Worm (Caenorhabditis elegans): ENCODE measurements around the gene twk-48.

twk-48 gene

ce11 chrIII:9827163-9827951 lies 33.2 kb upstream of the twk-48 start, which contains the start of the genes ZK632.10 and ZK632.11 (continued):
- TF ChIP-seq mes-2 (tag; optimal IDR thresholded peaks at IDR 0.05; ENCODE audit: poor library complexity, severe bottlenecking) (peak; percentile 80), daf-12 (tag; optimal IDR thresholded peaks at IDR 0.05) (no peak), nhr-28 (tag; optimal IDR thresholded peaks at IDR 0.05) (no peak), nhr-25 (tag; optimal IDR thresholded peaks at IDR 0.05; ENCODE audit: borderline replicate concordance, insufficient read depth) (no peak), zag-1 (tag; optimal IDR thresholded peaks at IDR 0.05) (no peak), snpc-4 (tag; optimal IDR thresholded peaks at IDR 0.05) (no peak), lin-15B (tag; optimal IDR thresholded peaks at IDR 0.05) (no peak), php-3 (GFP tag; IDR thresholded peaks at IDR 0.05) (no peak), daf-16 (GFP tag; optimal IDR thresholded peaks at IDR 0.05) (peak in 1 of 2 experiments; percentile 27), daf-16 (tag; optimal IDR thresholded peaks at IDR 0.05) (peak; percentile 93), zfp-3 (GFP tag; conservative IDR thresholded peaks at IDR 0.05) (no peak), T26A8.4 (GFP tag; IDR thresholded peaks at IDR 0.05) (no peak), jun-1 (tag; optimal IDR thresholded peaks at IDR 0.05) (no peak), F26F4.8 (GFP tag; conservative IDR thresholded peaks at IDR 0.05) (no peak), nhr-76 (tag; optimal IDR thresholded peaks at IDR 0.05) (no peak), lin-38 (GFP tag; IDR thresholded peaks at IDR 0.05) (peak; percentile 34), nhr-42 (GFP tag; IDR thresholded peaks at IDR 0.05) (no peak), rbr-2 (tag; optimal IDR thresholded peaks at IDR 0.05) (peak; percentile 6), pqm-1 (tag; optimal IDR thresholded peaks at IDR 0.05) (no peak), F10B5.3 (tag; optimal IDR thresholded peaks at IDR 0.05) (no peak), zip-2 (tag; optimal IDR thresholded peaks at IDR 0.05) (no peak), daf-19 (GFP tag; conservative IDR thresholded peaks at IDR 0.05) (no peak), ceh-28 (tag; optimal IDR thresholded peaks at IDR 0.05) (no peak), zip-11 (GFP tag; IDR thresholded peaks at IDR 0.05) (no peak), mep-1 (tag; optimal IDR thresholded peaks at IDR 0.05) (peak; percentile 53), egl-43 (GFP tag; IDR thresholded peaks at IDR 0.05) (no peak), lin-13 (GFP tag; optimal IDR thresholded peaks at IDR 0.05) (no peak), D1046.2 (GFP tag; IDR thresholded peaks at IDR 0.05) (no peak), Y5F2A.4 (GFP tag; optimal IDR thresholded peaks at IDR 0.05) (no peak), nhr-10 (tag; optimal IDR thresholded peaks at IDR 0.05) (no peak), egl-27 (tag; optimal IDR thresholded peaks at IDR 0.05) (no peak), lin-1 (GFP tag; IDR thresholded peaks at IDR 0.05) (0 out of 2 replicates have a peak, but pooled peaks have one; percentile 7), spr-1 (tag; optimal IDR thresholded peaks at IDR 0.05) (no peak), ces-1 (GFP tag; optimal IDR thresholded peaks at IDR 0.05) (no peak), nhr-48 (tag; optimal IDR thresholded peaks at IDR 0.05) (no peak), madf-9 (GFP tag; conservative IDR thresholded peaks at IDR 0.05) (no peak), mdl-1 (tag; optimal IDR thresholded peaks at IDR 0.05) (peak; percentile 35 to 72), nhr-77 (tag; optimal IDR thresholded peaks at IDR 0.05) (no peak), fos-1 (tag; optimal IDR thresholded peaks at IDR 0.05) (no peak), pha-4 (GFP tag; IDR thresholded peaks at IDR 0.05) (no peak), pha-4 (tag; optimal IDR thresholded peaks at IDR 0.05) (peak; percentile 87)

- TF ChIP-seq F49E8.2 (tag; optimal IDR thresholded peaks at IDR 0.05; ENCODE audit: borderline replicate concordance) (no peak), nhr-6 (tag; optimal IDR thresholded peaks at IDR 0.05) (peak; percentile 48), lsy-2 (tag; optimal IDR thresholded peaks at IDR 0.05) (peak in 1 of 2 experiments; percentile 15), dve-1 (tag; optimal IDR thresholded peaks at IDR 0.05; ENCODE audit: insufficient read depth) (peak; percentile 19), aha-1 (tag) (peak; percentile 33), pha-4 (GFP tag; IDR thresholded peaks at IDR 0.05) (no peak), pha-4 (tag; optimal IDR thresholded peaks at IDR 0.05) (peak; percentile 20), zfp-2 (tag; optimal IDR thresholded peaks at IDR 0.05) (no peak), nhr-42 (GFP tag; IDR thresholded peaks at IDR 0.05) (no peak), Y75B8A.6 (GFP tag; IDR thresholded peaks at IDR 0.05) (no peak), madf-9 (GFP tag; conservative IDR thresholded peaks at IDR 0.05) (no peak)
Measured at ce11 chrIII:9830502-9830901, 30.0 kb upstream of the twk-48 start, which contains the start of gene ZK632.12. ZK632.12 (plus strand) TSS chrIII:9830802.

Measured in whole organism, L4 larva.